Worm (Caenorhabditis elegans) whole organism, late embryonic: Measurements from ENCODE around the gene pmt-1.

Experiments used
- F13H6.1 ChIP-seq: sonication (generic microtip); optimal IDR thresholded peaks from 2 replicates; lab custom pipeline; 2016; ENCODE audit warnings: missing genetic modification characterization, missing compliant biosample characterization
- K02D7.2 ChIP-seq: sonication (generic microtip); optimal IDR thresholded peaks from 2 replicates; lab custom pipeline; 2017; ENCODE audit warnings: mild to moderate bottlenecking, missing genetic modification characterization, missing compliant biosample characterization
- Y22D7AL.16 ChIP-seq: sonication (generic microtip); optimal IDR thresholded peaks from 2 replicates; lab custom pipeline; 2016; ENCODE audit warnings: missing genetic modification characterization, missing compliant biosample characterization
- ahr-1 ChIP-seq: sonication (generic microtip); optimal IDR thresholded peaks from 2 replicates; lab custom pipeline; 2016; ENCODE audit warnings: missing genetic modification characterization, missing compliant biosample characterization
- ama-1 ChIP-seq: fragments of 150-350 bp; optimal IDR thresholded peaks from 2 replicates; lab custom pipeline; 2014
- ceh-14 ChIP-seq: sonication (generic microtip); optimal IDR thresholded peaks from 2 replicates; lab custom pipeline; 2016; ENCODE audit warnings: missing genotype, missing genetic modification characterization, missing compliant biosample characterization
- ceh-18 ChIP-seq: sonication (generic microtip); optimal IDR thresholded peaks from 2 replicates; lab custom pipeline; 2016; ENCODE audit warnings: missing genetic modification characterization, missing compliant biosample characterization
- ceh-22 ChIP-seq: sonication (generic microtip); optimal IDR thresholded peaks from 2 replicates; lab custom pipeline; 2017; ENCODE audit warnings: missing biosample characterization, missing genetic modification characterization
- ceh-30 ChIP-seq: fragments of 150-350 bp; optimal IDR thresholded peaks from 2 replicates; lab custom pipeline; 2014; ENCODE audit warnings: missing biosample characterization, missing genetic modification characterization
- ceh-31 ChIP-seq: sonication (generic microtip); optimal IDR thresholded peaks from 2 replicates; lab custom pipeline; 2016; ENCODE audit warnings: missing genetic modification characterization, missing compliant biosample characterization
- ceh-34 ChIP-seq: sonication (generic microtip); optimal IDR thresholded peaks from 2 replicates; lab custom pipeline; 2016; ENCODE audit warnings: mild to moderate bottlenecking, missing genetic modification characterization, missing compliant biosample characterization
- ceh-6 ChIP-seq: fragments of 200-800 bp; sonication (Bioruptor generic); optimal IDR thresholded peaks from 2 replicates; lab custom pipeline; 2018; ENCODE audit warnings: mild to moderate bottlenecking, missing genetic modification characterization, missing compliant biosample characterization
- ceh-9 ChIP-seq: sonication (generic microtip); optimal IDR thresholded peaks from 2 replicates; lab custom pipeline; 2016; ENCODE audit warnings: mild to moderate bottlenecking, missing genetic modification characterization, inconsistent platforms, missing compliant biosample characterization
- dmd-4 ChIP-seq: sonication (generic microtip); optimal IDR thresholded peaks from 2 replicates; lab custom pipeline; 2016; ENCODE audit warnings: borderline replicate concordance, missing genetic modification characterization, missing compliant biosample characterization
- dve-1 ChIP-seq: sonication (generic microtip); optimal IDR thresholded peaks from 2 replicates; lab custom pipeline; 2017; ENCODE audit warnings: antibody characterized with exemption, mild to moderate bottlenecking, missing genetic modification characterization, missing compliant biosample characterization
- eyg-1 ChIP-seq: sonication (generic microtip); optimal IDR thresholded peaks from 2 replicates; lab custom pipeline; 2016; ENCODE audit warnings: missing genotype, missing genetic modification characterization, missing compliant biosample characterization
- fax-1 ChIP-seq: sonication (generic microtip); optimal IDR thresholded peaks from 2 replicates; lab custom pipeline; 2016; ENCODE audit warnings: missing genotype, missing genetic modification characterization, missing compliant biosample characterization
- gmeb-2 ChIP-seq: sonication (generic microtip); optimal IDR thresholded peaks from 2 replicates; lab custom pipeline; 2016; ENCODE audit warnings: missing genetic modification characterization, inconsistent platforms, missing compliant biosample characterization
- hlh-30 ChIP-seq: sonication (generic microtip); optimal IDR thresholded peaks from 2 replicates; lab custom pipeline; 2017; ENCODE audit warnings: antibody characterized with exemption, missing genetic modification characterization, missing compliant biosample characterization; ENCODE audit not compliant: insufficient read depth
- hlh-8 ChIP-seq: sonication (generic microtip); optimal IDR thresholded peaks from 2 replicates; lab custom pipeline; 2016; ENCODE audit warnings: missing genotype, missing genetic modification characterization, missing compliant biosample characterization
- lin-11 ChIP-seq: fragments of 200-800 bp; sonication (Bioruptor generic); optimal IDR thresholded peaks from 2 replicates; lab custom pipeline; 2018; ENCODE audit warnings: mild to moderate bottlenecking, missing genetic modification characterization, missing compliant biosample characterization
- madf-2 ChIP-seq: sonication (generic microtip); optimal IDR thresholded peaks from 2 replicates; lab custom pipeline; 2017; ENCODE audit warnings: missing genetic modification characterization, missing compliant biosample characterization
- nhr-11 ChIP-seq: fragments of 150-350 bp; optimal IDR thresholded peaks from 2 replicates; lab custom pipeline; 2014; ENCODE audit warnings: missing biosample characterization, missing genetic modification characterization
- nhr-232 ChIP-seq: sonication (generic microtip); optimal IDR thresholded peaks from 2 replicates; lab custom pipeline; 2016; ENCODE audit warnings: missing genetic modification characterization, missing compliant biosample characterization
- npax-4 ChIP-seq: sonication (generic microtip); optimal IDR thresholded peaks from 2 replicates; lab custom pipeline; 2016; ENCODE audit warnings: missing genetic modification characterization, missing compliant biosample characterization
- odd-2 ChIP-seq: sonication (generic microtip); optimal IDR thresholded peaks from 2 replicates; lab custom pipeline; 2017; ENCODE audit warnings: antibody characterized with exemption, mild to moderate bottlenecking, missing genetic modification characterization, missing compliant biosample characterization
- pag-3 ChIP-seq: sonication (generic microtip); optimal IDR thresholded peaks from 2 replicates; lab custom pipeline; 2016; ENCODE audit warnings: missing compliant biosample characterization, missing genetic modification characterization, borderline replicate concordance
- pat-9 ChIP-seq: fragments of 200-800 bp; sonication (Bioruptor generic); optimal IDR thresholded peaks from 2 replicates; lab custom pipeline; 2018; ENCODE audit warnings: mild to moderate bottlenecking, missing genetic modification characterization, moderate library complexity, missing compliant biosample characterization
- pax-1 ChIP-seq: fragments of 150-350 bp; optimal IDR thresholded peaks from 2 replicates; lab custom pipeline; 2014; ENCODE audit warnings: missing biosample characterization, missing genetic modification characterization
- pha-4 ChIP-seq: fragments of 150-350 bp; optimal IDR thresholded peaks from 2 replicates; lab custom pipeline; 2018; ENCODE audit warnings: missing biosample characterization, missing genetic modification reagents, missing genetic modification characterization
- pros-1 ChIP-seq: fragments of 150-350 bp; optimal IDR thresholded peaks from 2 replicates; lab custom pipeline; 2014; ENCODE audit warnings: missing biosample characterization, missing genetic modification reagents, missing genetic modification characterization
- ref-2 ChIP-seq: sonication (generic microtip); optimal IDR thresholded peaks from 2 replicates; lab custom pipeline; 2016; ENCODE audit warnings: missing genetic modification characterization, missing compliant biosample characterization
- sox-4 ChIP-seq: sonication (generic microtip); optimal IDR thresholded peaks from 2 replicates; lab custom pipeline; 2017; ENCODE audit warnings: mild to moderate bottlenecking, missing genetic modification characterization, inconsistent platforms, missing compliant biosample characterization
- syd-9 ChIP-seq: sonication (generic microtip); optimal IDR thresholded peaks from 2 replicates; lab custom pipeline; 2016; ENCODE audit warnings: mild to moderate bottlenecking, missing genetic modification characterization, moderate library complexity, missing compliant biosample characterization
- unc-42 ChIP-seq: sonication (generic microtip); optimal IDR thresholded peaks from 2 replicates; lab custom pipeline; 2016; ENCODE audit warnings: missing genotype, missing genetic modification characterization, missing compliant biosample characterization
- ztf-16 ChIP-seq: sonication (generic microtip); optimal IDR thresholded peaks from 2 replicates; lab custom pipeline; 2017; ENCODE audit warnings: missing genetic modification characterization, missing compliant biosample characterization

The pmt-1 gene

ce11 chrII:5281137-5281536 is 1.2 kb downstream of the pmt-1 start:
- no peak for TF ChIP-seq dve-1 (tag; lab: Kevin White, UChicago)
- TF ChIP-seq pha-4 (tag; lab: Kevin White, UChicago) = no peak
- no peak for TF ChIP-seq npax-4 (tag; lab: Kevin White, UChicago)
- no peak for TF ChIP-seq dmd-4 (tag; lab: Kevin White, UChicago)
- no peak for TF ChIP-seq ztf-16
- no peak for TF ChIP-seq ama-1
- no peak for TF ChIP-seq syd-9 (tag; lab: Kevin White, UChicago)
- no peak for TF ChIP-seq gmeb-2
- no peak for TF ChIP-seq hlh-30 (tag; lab: Kevin White, UChicago)
- no peak for TF ChIP-seq hlh-8
- TF ChIP-seq pax-1 (tag; lab: Kevin White, UChicago) = no peak
- TF ChIP-seq Y22D7AL.16 (tag; lab: Kevin White, UChicago) = no peak
- TF ChIP-seq ceh-14 (tag; lab: Kevin White, UChicago) = no peak
- TF ChIP-seq ceh-18 = no peak
- TF ChIP-seq ceh-34 (tag; lab: Kevin White, UChicago) = no peak
- TF ChIP-seq, all 69 proteins: peak for 0

- TF ChIP-seq lin-11 (no peak), eyg-1 (tag; lab: Kevin White, UChicago) (no peak), ceh-30 (tag; lab: Kevin White, UChicago) (no peak), sox-4 (tag; lab: Kevin White, UChicago) (no peak), hlh-30 (tag; lab: Kevin White, UChicago) (no peak), odd-2 (tag; lab: Kevin White, UChicago) (no peak), ref-2 (tag; lab: Kevin White, UChicago) (no peak), ceh-9 (tag; lab: Kevin White, UChicago) (no peak), nhr-232 (no peak), ceh-18 (no peak), ceh-6 (no peak), madf-2 (tag; lab: Kevin White, UChicago) (no peak)
Observed at ce11 chrII:5277780-5278179, 4.5 kb downstream of the pmt-1 start.

- TF ChIP-seq ceh-31 (tag; lab: Kevin White, UChicago) (peak; percentile 4), F13H6.1 (tag; lab: Kevin White, UChicago) (no peak)
- TF ChIP-seq, all 69 proteins: peak for 1
Observed at ce11 chrII:5276736-5277135, 5.6 kb downstream of the pmt-1 start.

ce11 chrII:5271729-5272322 is 10.5 kb downstream of the pmt-1 start, which contains the start of gene drn-1:
drn-1 (minus strand) TSS chrII:5271845.
- TF ChIP-seq pag-3 (tag; lab: Kevin White, UChicago) (no peak), unc-42 (tag; lab: Kevin White, UChicago) (peak; percentile 9), pat-9 (tag; lab: Kevin White, UChicago) (no peak)

ce11 chrII:5268977-5269376 is 13.3 kb downstream of the pmt-1 start:
- TF ChIP-seq ama-1 = no peak

- TF ChIP-seq madf-2 (tag; lab: Kevin White, UChicago) (no peak), lin-11 (no peak), unc-42 (tag; lab: Kevin White, UChicago) (no peak), ceh-22 (tag; lab: Kevin White, UChicago) (no peak), nhr-11 (tag; lab: Kevin White, UChicago) (no peak), K02D7.2 (tag; lab: Kevin White, UChicago) (no peak), ceh-6 (no peak), fax-1 (tag; lab: Kevin White, UChicago) (no peak), pat-9 (tag; lab: Kevin White, UChicago) (no peak), ahr-1 (tag; lab: Kevin White, UChicago) (no peak), pag-3 (tag; lab: Kevin White, UChicago) (no peak), ceh-30 (tag; lab: Kevin White, UChicago) (no peak), pros-1 (no peak)
Observed at ce11 chrII:5264650-5265049, 17.7 kb downstream of the pmt-1 start.
